Worm (Caenorhabditis elegans): ENCODE data around the gene F36A4.1.

Gene F36A4.1

DNA sequence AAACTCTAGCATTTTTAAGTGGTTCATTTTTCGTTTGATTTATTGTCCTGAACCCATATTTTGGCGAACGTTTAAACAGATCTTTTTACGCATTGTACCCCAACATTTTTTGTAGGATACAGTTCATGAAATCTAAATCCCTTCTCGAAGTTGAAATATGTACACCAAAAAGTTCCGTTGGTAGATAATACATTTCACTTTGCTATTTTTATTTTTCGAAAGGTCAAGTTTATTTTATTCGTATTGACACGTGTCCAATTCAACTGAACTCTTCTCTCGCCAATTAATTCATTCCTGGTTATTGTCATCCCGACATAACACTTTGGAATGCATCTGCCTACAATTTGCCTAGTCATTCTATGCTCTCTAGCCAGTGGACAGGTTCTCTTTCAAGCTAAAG lies 1.3 kb upstream of the F36A4.1 start, which contains the start of gene F36A4.2:
TSS of gene F36A4.2 (plus strand) at position 301 of the 400 bp plus-strand sequence.
- TF ChIP-seq nhr-20 (tag; optimal IDR thresholded peaks at IDR 0.05), result no peak
- no peak for TF ChIP-seq mep-1 (tag; optimal IDR thresholded peaks at IDR 0.05)
- no peak for TF ChIP-seq snu-23 (GFP tag; optimal IDR thresholded peaks at IDR 0.05)
- TF ChIP-seq lin-15B (tag; optimal IDR thresholded peaks at IDR 0.05), result no peak
- no peak for TF ChIP-seq unc-86 (tag; optimal IDR thresholded peaks at IDR 0.05)
- no peak for TF ChIP-seq efl-3 (GFP tag; optimal IDR thresholded peaks at IDR 0.05)
- no peak for TF ChIP-seq mab-9 (GFP tag; IDR thresholded peaks at IDR 0.05)
- TF ChIP-seq unc-98 (GFP tag; IDR thresholded peaks at IDR 0.05), result no peak
- TF ChIP-seq sup-37 (GFP tag; optimal IDR thresholded peaks at IDR 0.05), result no peak
- TF ChIP-seq sox-4 (tag; optimal IDR thresholded peaks at IDR 0.05), result no peak
- TF ChIP-seq hlh-4 (tag; optimal IDR thresholded peaks at IDR 0.05), result no peak
- TF ChIP-seq blmp-1 (tag; optimal IDR thresholded peaks at IDR 0.05), result no peak
- no peak for TF ChIP-seq nhr-84 (tag; optimal IDR thresholded peaks at IDR 0.05)
- TF ChIP-seq zag-1 (tag; optimal IDR thresholded peaks at IDR 0.05), result no peak
- no peak for TF ChIP-seq tlp-1 (tag; optimal IDR thresholded peaks at IDR 0.05)
- no peak for TF ChIP-seq lin-13 (GFP tag; optimal IDR thresholded peaks at IDR 0.05)
- TF ChIP-seq fos-1 (tag; optimal IDR thresholded peaks at IDR 0.05), result no peak
- no peak for TF ChIP-seq pqm-1 (tag; optimal IDR thresholded peaks at IDR 0.05)
- no peak for TF ChIP-seq ceh-90 (tag; optimal IDR thresholded peaks at IDR 0.05)

DNA sequence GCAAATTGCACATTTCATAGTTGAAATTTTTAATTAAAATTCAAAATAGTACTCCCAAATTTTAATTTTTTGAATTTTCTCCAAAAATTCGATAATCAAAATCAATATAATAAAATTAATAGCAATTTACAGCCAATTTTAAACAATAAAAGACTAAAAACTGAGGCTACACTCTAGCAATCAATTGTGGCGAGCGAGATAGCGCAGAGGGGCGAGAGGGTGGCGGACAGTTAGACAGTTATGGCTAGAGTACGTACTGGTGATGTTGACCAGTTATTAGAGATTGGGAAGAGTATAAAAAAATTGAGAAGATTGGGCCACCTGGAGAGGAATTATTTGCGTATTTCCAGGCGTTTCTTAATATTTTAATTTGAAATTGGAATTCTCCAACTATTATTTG lies 5.4 kb downstream of the F36A4.1 start, which contains the start of gene nhr-78:
TSS of gene nhr-78 (minus strand) at position 182 of the 400 bp plus-strand sequence.
- TF ChIP-seq hlh-4 (tag; optimal IDR thresholded peaks at IDR 0.05), result no peak
- no peak for TF ChIP-seq ces-1 (GFP tag; optimal IDR thresholded peaks at IDR 0.05)
- TF ChIP-seq egl-13 (tag; optimal IDR thresholded peaks at IDR 0.05), result no peak
- TF ChIP-seq nhr-28 (tag; optimal IDR thresholded peaks at IDR 0.05), result no peak
- TF ChIP-seq tlp-1 (tag; optimal IDR thresholded peaks at IDR 0.05), result no peak
- TF ChIP-seq unc-30 (tag; optimal IDR thresholded peaks at IDR 0.05), result no peak
- TF ChIP-seq mdl-1 (tag; optimal IDR thresholded peaks at IDR 0.05), result no peak
- TF ChIP-seq tbx-2 (tag; optimal IDR thresholded peaks at IDR 0.05), result no peak
- no peak for TF ChIP-seq ets-5 (GFP tag; IDR thresholded peaks at IDR 0.05)
- TF ChIP-seq efl-3 (GFP tag; optimal IDR thresholded peaks at IDR 0.05), result no peak
- no peak for TF ChIP-seq pax-3 (tag; optimal IDR thresholded peaks at IDR 0.05)
- no peak for TF ChIP-seq C16A3.4 (tag; optimal IDR thresholded peaks at IDR 0.05)
- peak; percentile 8 for TF ChIP-seq unc-86 (tag; optimal IDR thresholded peaks at IDR 0.05)
- TF ChIP-seq ztf-11 (tag; optimal IDR thresholded peaks at IDR 0.05), result no peak
- TF ChIP-seq hpl-2 (GFP tag; optimal IDR thresholded peaks at IDR 0.05), result no peak
- TF ChIP-seq vab-15 (tag; optimal IDR thresholded peaks at IDR 0.05), result no peak
- no peak for TF ChIP-seq isw-1 (GFP tag; IDR thresholded peaks at IDR 0.05)
- no peak for TF ChIP-seq skn-1 (tag; optimal IDR thresholded peaks at IDR 0.05)
- no peak for TF ChIP-seq nhr-76 (tag; optimal IDR thresholded peaks at IDR 0.05)
- TF ChIP-seq pqm-1 (tag; optimal IDR thresholded peaks at IDR 0.05), result no peak
- no peak for TF ChIP-seq pag-3 (tag; optimal IDR thresholded peaks at IDR 0.05; ENCODE audit: borderline replicate concordance, insufficient read depth)
- peak; percentile 27 for TF ChIP-seq xbp-1 (tag; optimal IDR thresholded peaks at IDR 0.05)
- TF ChIP-seq rnt-1 (tag; optimal IDR thresholded peaks at IDR 0.05), result peak; percentile 67
- no peak for TF ChIP-seq mab-9 (GFP tag; IDR thresholded peaks at IDR 0.05)
- no peak for TF ChIP-seq alr-1 (tag; optimal IDR thresholded peaks at IDR 0.05; ENCODE audit: borderline replicate concordance)
- TF ChIP-seq aha-1 (tag; optimal IDR thresholded peaks at IDR 0.05), result no peak
- no peak for TF ChIP-seq lin-14 (GFP tag; optimal IDR thresholded peaks at IDR 0.05)
- TF ChIP-seq fkh-4 (tag; optimal IDR thresholded peaks at IDR 0.05; ENCODE audit: borderline replicate concordance), result no peak
- TF ChIP-seq ceh-82 (tag; optimal IDR thresholded peaks at IDR 0.05), result peak in 2 of 3 experiments; percentile 20 to 21
- TF ChIP-seq egl-27 (tag; optimal IDR thresholded peaks at IDR 0.05), result no peak
- peak; percentile 29 for TF ChIP-seq dsc-1 (tag; optimal IDR thresholded peaks at IDR 0.05)
- no peak for TF ChIP-seq sup-37 (GFP tag; optimal IDR thresholded peaks at IDR 0.05)
- TF ChIP-seq jun-1 (tag; optimal IDR thresholded peaks at IDR 0.05), result no peak
- no peak for TF ChIP-seq nhr-11 (tag; optimal IDR thresholded peaks at IDR 0.05)
- no peak for TF ChIP-seq lin-13 (GFP tag; optimal IDR thresholded peaks at IDR 0.05)
- no peak for TF ChIP-seq nhr-12 (tag; optimal IDR thresholded peaks at IDR 0.05)
- no peak for TF ChIP-seq mef-2 (tag; optimal IDR thresholded peaks at IDR 0.05)
- no peak for TF ChIP-seq nhr-47 (tag; optimal IDR thresholded peaks at IDR 0.05)
- no peak for TF ChIP-seq C34B4.2 (tag; optimal IDR thresholded peaks at IDR 0.05)
- TF ChIP-seq ceh-88 (GFP tag; IDR thresholded peaks at IDR 0.05), result no peak
- no peak for TF ChIP-seq hlh-17 (GFP tag; optimal IDR thresholded peaks at IDR 0.05; ENCODE audit: borderline replicate concordance)

Measured in whole organism, L1 larva.